Fruit fly (Drosophila melanogaster): ENCODE data around the gene Or98b.
A peak's percentile ranks its signal among the peaks of the same experiment; 100 is the strongest.

The Or98b gene

dm6 chr3R:28377648-28378047 is 25.6 kb downstream of the Or98b start (continued):
- TF ChIP-seq pros (GFP tag; optimal IDR thresholded peaks at IDR 0.05) (no peak), Xbp1 (GFP tag; optimal IDR thresholded peaks at IDR 0.05) (no peak), CG9932 (GFP tag; IDR thresholded peaks at IDR 0.05) (peak; percentile 48; the same call in 1 of the 2 replicates), dmrt99B (tag; optimal IDR thresholded peaks at IDR 0.05) (peak; percentile 24), zfh2 (GFP tag; optimal IDR thresholded peaks at IDR 0.05) (no peak), CG4617 (GFP tag; optimal IDR thresholded peaks at IDR 0.05; ENCODE audit: borderline replicate concordance) (no peak), Hey (tag; optimal IDR thresholded peaks at IDR 0.05) (no peak), Max (GFP tag; optimal IDR thresholded peaks at IDR 0.05) (no peak), vnd (GFP tag; IDR thresholded peaks at IDR 0.05; ENCODE audit: partially characterized antibody) (no peak), CG43689 (GFP tag; IDR thresholded peaks at IDR 0.05) (peak; percentile 11; the same call in 1 of the 2 replicates), PHDP (tag; optimal IDR thresholded peaks at IDR 0.05) (no peak), Myb (GFP tag; optimal IDR thresholded peaks at IDR 0.05) (no peak), ERR (GFP tag; optimal IDR thresholded peaks at IDR 0.05) (no peak), CG34422 (GFP tag; IDR thresholded peaks at IDR 0.05) (no peak), tio (GFP tag; optimal IDR thresholded peaks at IDR 0.05) (no peak), Deaf1 (tag; optimal IDR thresholded peaks at IDR 0.05) (no peak), CG2199 (GFP tag; IDR thresholded peaks at IDR 0.05) (no peak), tll (GFP tag; optimal IDR thresholded peaks at IDR 0.05) (no peak), CG7839 (tag; optimal IDR thresholded peaks at IDR 0.05) (peak; percentile 35), unpg (GFP tag; optimal IDR thresholded peaks at IDR 0.05) (no peak), CG2678 (tag; optimal IDR thresholded peaks at IDR 0.05) (peak; percentile 46), Hmr (GFP tag; optimal IDR thresholded peaks at IDR 0.05) (peak; percentile 11), CG11247 (GFP tag; IDR thresholded peaks at IDR 0.05) (no peak), zen2 (GFP tag; IDR thresholded peaks at IDR 0.05; ENCODE audit: partially characterized antibody) (no peak), CrebB (tag; optimal IDR thresholded peaks at IDR 0.05) (no peak), CG17912 (GFP tag; optimal IDR thresholded peaks at IDR 0.05) (no peak), CG6791 (GFP tag; IDR thresholded peaks at IDR 0.05; ENCODE audit: partially characterized antibody) (no peak), crp (GFP tag; optimal IDR thresholded peaks at IDR 0.05) (no peak), CG7271 (tag; optimal IDR thresholded peaks at IDR 0.05) (no peak), gcm (GFP tag; optimal IDR thresholded peaks at IDR 0.05) (no peak), Bdp1 (GFP tag; optimal IDR thresholded peaks at IDR 0.05) (no peak), tgo (GFP tag; IDR thresholded peaks at IDR 0.05) (0 out of 3 replicates have a peak, but pooled peaks have one; percentile 32), Awh (GFP tag; IDR thresholded peaks at IDR 0.05) (0 out of 2 replicates have a peak, but pooled peaks have one; percentile 37), Usf (GFP tag; optimal IDR thresholded peaks at IDR 0.05) (no peak), zfh1 (GFP tag; IDR thresholded peaks at IDR 0.05) (0 out of 3 replicates have a peak, but pooled peaks have one; percentile 35), BtbVII (GFP tag; optimal IDR thresholded peaks at IDR 0.05) (no peak), pum (GFP tag; optimal IDR thresholded peaks at IDR 0.05) (no peak), exex (tag; optimal IDR thresholded peaks at IDR 0.05) (no peak), CG6689 (GFP tag; IDR thresholded peaks at IDR 0.05) (peak; percentile 14; the same call in 1 of the 2 replicates), pan (optimal IDR thresholded peaks at IDR 0.05) (no peak), pan (GFP tag; optimal IDR thresholded peaks at IDR 0.05 in 1 of 2, IDR thresholded peaks at IDR 0.05 in 1 of 2) (peak in 1 of 2 experiments; percentile 46), CG9609 (GFP tag; optimal IDR thresholded peaks at IDR 0.05) (no peak), CG1233 (GFP tag; optimal IDR thresholded peaks at IDR 0.05) (no peak), CG17385 (GFP tag; optimal IDR thresholded peaks at IDR 0.05) (no peak), Camta (GFP tag; optimal IDR thresholded peaks at IDR 0.05) (no peak), TFAM (GFP tag; optimal IDR thresholded peaks at IDR 0.05) (no peak), fd96Cb (tag; optimal IDR thresholded peaks at IDR 0.05) (no peak), CG9215 (GFP tag; IDR thresholded peaks at IDR 0.05) (peak; percentile 17; the same call in 1 of the 2 replicates), CG14710 (tag; optimal IDR thresholded peaks at IDR 0.05) (no peak), CG9876 (GFP tag; optimal IDR thresholded peaks at IDR 0.05) (no peak)
